Worm (Caenorhabditis elegans) whole organism, midembryonic: ENCODE measurements around the gene zip-12.

Experiments used
- T22C8.4 ChIP-seq: fragments of 200-800 bp; sonication (Bioruptor generic); IDR thresholded peaks from 2 replicates; pipeline ENCODE4 v1.3.6; 2022; ENCODE audit warnings: missing genetic modification characterization, missing compliant biosample characterization
- cog-1 ChIP-seq: sonication (generic microtip); optimal IDR thresholded peaks from 2 replicates; lab custom pipeline; 2016; ENCODE audit warnings: missing genetic modification characterization, missing compliant biosample characterization
- flt-1 ChIP-seq: fragments of 200-800 bp; sonication (Bioruptor generic); IDR thresholded peaks from 2 replicates; pipeline ENCODE4 v1.3.6; 2022; ENCODE audit warnings: missing genetic modification characterization, missing compliant biosample characterization
- klf-2 ChIP-seq: fragments of 200-800 bp; sonication (Bioruptor generic); conservative IDR thresholded peaks from 2 replicates; pipeline ENCODE4 v1.3.6; 2022; ENCODE audit warnings: missing genetic modification reagents, missing genetic modification characterization, missing compliant biosample characterization
- ref-1 ChIP-seq: fragments of 200-800 bp; sonication (Bioruptor generic); conservative IDR thresholded peaks from 2 replicates; pipeline ENCODE4 v1.3.6; 2022; ENCODE audit warnings: missing genetic modification reagents, missing genetic modification characterization, missing compliant biosample characterization
- ztf-23 ChIP-seq: fragments of 200-800 bp; sonication (Bioruptor generic); IDR thresholded peaks from 2 replicates; pipeline ENCODE4 v1.3.6; 2022; ENCODE audit warnings: missing genetic modification reagents, missing genetic modification characterization, missing compliant biosample characterization
- ztf-29 ChIP-seq: fragments of 200-800 bp; sonication (Bioruptor generic); IDR thresholded peaks from 2 replicates; pipeline ENCODE4 v1.3.6; 2022; ENCODE audit warnings: missing genetic modification reagents, missing genetic modification characterization, missing compliant biosample characterization

- TF ChIP-seq cog-1 (tag; lab: Kevin White, UChicago) (no peak), flt-1 (GFP tag; lab: Robert Waterston, UW) (no peak), ref-1 (no peak), ztf-29 (GFP tag; lab: Robert Waterston, UW) (no peak), ztf-23 (GFP tag; lab: Robert Waterston, UW) (no peak), klf-2 (GFP tag; lab: Robert Waterston, UW) (no peak), T22C8.4 (GFP tag; lab: Robert Waterston, UW) (no peak)
Measured at ce11 chrIII:12358461-12358860, 30.7 kb downstream of the zip-12 start, which contains the start of gene Y75B8A.32.
